Fruit fly (Drosophila melanogaster) whole organism, pupa: ENCODE measurements around the gene Ssk.

Experiments used
- CG10348 ChIP-seq: fragments of 200-800 bp; sonication (Bioruptor generic); IDR thresholded peaks from 2 replicates; pipeline ENCODE4 v1.3.6; 2022; ENCODE audit warnings: missing biosample characterization, missing genetic modification characterization
- CG12605 ChIP-seq: fragments of 200-800 bp; sonication (Bioruptor generic); IDR thresholded peaks from 2 replicates; pipeline ENCODE4 v1.3.6; 2022; ENCODE audit warnings: missing biosample characterization, missing genetic modification characterization
- CG13204 ChIP-seq: fragments of 200-800 bp; sonication (Bioruptor generic); optimal IDR thresholded peaks from 2 replicates; lab custom pipeline; 2018; ENCODE audit warnings: missing biosample characterization, mild to moderate bottlenecking, missing genetic modification characterization, moderate library complexity
- CG14655 ChIP-seq: fragments of 200-800 bp; sonication (Bioruptor generic); optimal IDR thresholded peaks from 3 replicates; lab custom pipeline; 2017; ENCODE audit warnings: mild to moderate bottlenecking, missing biosample characterization, missing genetic modification reagents, missing genetic modification characterization
- CG15710 ChIP-seq: fragments of 200-800 bp; sonication (Bioruptor generic); optimal IDR thresholded peaks from 2 replicates; lab custom pipeline; 2018; ENCODE audit warnings: missing biosample characterization, mild to moderate bottlenecking, missing genetic modification characterization, moderate library complexity
- CG17806 ChIP-seq: fragments of 200-800 bp; sonication (Bioruptor generic); optimal IDR thresholded peaks from 2 replicates; lab custom pipeline; 2018; ENCODE audit warnings: missing biosample characterization, mild to moderate bottlenecking, missing genetic modification characterization, moderate library complexity
- CG32121 ChIP-seq: fragments of 200-800 bp; sonication (Bioruptor generic); IDR thresholded peaks from 2 replicates; pipeline ENCODE4 v1.3.6; 2022; ENCODE audit warnings: missing biosample characterization, missing genetic modification characterization
- CG34367 ChIP-seq: fragments of 200-800 bp; sonication (Bioruptor generic); optimal IDR thresholded peaks from 2 replicates; lab custom pipeline; 2018; ENCODE audit warnings: missing biosample characterization, mild to moderate bottlenecking, missing genetic modification characterization
- CG4496 ChIP-seq: fragments of 200-800 bp; sonication (Bioruptor generic); IDR thresholded peaks from 3 replicates; pipeline ENCODE4 v1.3.6; 2022; ENCODE audit warnings: missing biosample characterization, missing genetic modification characterization
- CG8159 ChIP-seq: fragments of 200-800 bp; sonication (Bioruptor generic); optimal IDR thresholded peaks from 3 replicates; lab custom pipeline; 2018; ENCODE audit warnings: missing biosample characterization, mild to moderate bottlenecking, missing genetic modification characterization, moderate library complexity
- CG8301 ChIP-seq: fragments of 200-800 bp; sonication (Bioruptor generic); optimal IDR thresholded peaks from 2 replicates; lab custom pipeline; 2018; ENCODE audit warnings: missing biosample characterization, mild to moderate bottlenecking, missing genetic modification characterization
- CG9948 ChIP-seq: fragments of 200-800 bp; sonication (Bioruptor generic); optimal IDR thresholded peaks from 2 replicates; lab custom pipeline; 2018; ENCODE audit warnings: missing biosample characterization, mild to moderate bottlenecking, missing genetic modification characterization, moderate library complexity
- D1 ChIP-seq: fragments of 200-800 bp; sonication (Bioruptor generic); optimal IDR thresholded peaks from 2 replicates; lab custom pipeline; 2018; ENCODE audit warnings: missing biosample characterization, mild to moderate bottlenecking, missing genetic modification characterization, moderate library complexity
- EcR ChIP-seq: fragments of 200-800 bp; sonication (Bioruptor generic); optimal IDR thresholded peaks from 3 replicates; lab custom pipeline; 2019; ENCODE audit warnings: missing biosample characterization, missing genetic modification characterization, mild to moderate bottlenecking, moderate library complexity, missing genetic modification reagents
- Ets98B ChIP-seq: fragments of 200-800 bp; sonication (Bioruptor generic); IDR thresholded peaks from 2 replicates; pipeline ENCODE4 v1.3.6; 2022; ENCODE audit warnings: missing biosample characterization, missing genetic modification characterization
- Pif1A ChIP-seq: fragments of 200-800 bp; sonication (Bioruptor generic); optimal IDR thresholded peaks from 3 replicates; lab custom pipeline; 2016; ENCODE audit warnings: missing biosample characterization, missing genetic modification characterization
- Pif1B ChIP-seq: fragments of 200-800 bp; sonication (Bioruptor generic); optimal IDR thresholded peaks from 3 replicates; lab custom pipeline; 2016; ENCODE audit warnings: missing biosample characterization, missing genetic modification characterization
- Snoo ChIP-seq: fragments of 200-800 bp; sonication (Bioruptor generic); optimal IDR thresholded peaks from 3 replicates; lab custom pipeline; 2017; ENCODE audit warnings: missing biosample characterization, mild to moderate bottlenecking, missing genetic modification characterization, inconsistent platforms
- fd96Ca ChIP-seq: fragments of 200-800 bp; sonication (Bioruptor generic); IDR thresholded peaks from 3 replicates; pipeline ENCODE4 v1.3.6; 2022; ENCODE audit warnings: missing biosample characterization, missing genetic modification characterization
- gl ChIP-seq: fragments of 200-800 bp; sonication (Bioruptor generic); optimal IDR thresholded peaks from 2 replicates; lab custom pipeline; 2018; ENCODE audit warnings: missing biosample characterization, mild to moderate bottlenecking, missing genetic modification characterization
- rn ChIP-seq: fragments of 200-800 bp; sonication (Bioruptor generic); IDR thresholded peaks from 2 replicates; pipeline ENCODE4 v1.3.6; 2022; ENCODE audit warnings: missing biosample characterization, missing genetic modification characterization

Ssk gene

DNA sequence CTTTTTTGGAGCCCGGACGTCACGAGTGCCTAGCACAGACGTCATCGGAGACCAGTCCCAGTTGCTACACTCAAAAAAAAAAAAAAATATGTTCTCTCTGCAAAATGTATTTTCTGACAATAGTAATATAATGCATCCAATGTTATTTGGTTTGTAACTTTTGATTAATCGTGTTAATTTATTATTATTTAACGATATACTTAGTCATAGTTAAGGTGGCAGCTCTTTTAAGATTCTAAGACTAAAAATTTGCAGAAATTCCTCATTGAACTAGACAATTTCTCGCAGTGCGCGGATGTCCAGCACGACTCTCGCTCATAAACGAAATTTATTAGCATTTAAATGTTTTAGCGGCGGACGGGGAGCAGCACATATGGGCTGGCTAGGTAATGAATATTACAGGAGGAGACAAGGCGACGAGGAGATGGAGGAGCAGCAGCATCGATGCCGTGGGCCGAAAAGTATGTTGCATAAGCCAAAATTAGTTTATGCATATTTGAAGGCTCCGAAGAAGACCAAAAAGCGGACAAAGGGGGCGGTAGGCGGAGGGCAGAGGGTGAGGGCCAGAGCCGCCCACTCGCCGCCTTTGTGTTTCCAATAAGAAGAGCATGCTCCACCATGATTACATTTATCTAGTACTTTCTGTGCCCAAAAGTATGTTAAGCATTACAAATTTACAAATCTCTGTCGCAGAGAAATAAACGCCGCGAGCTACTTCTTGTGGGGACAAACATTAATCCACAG lies 4.8 kb upstream of the Ssk start:
- TF ChIP-seq CG32121 (GFP tag; lab: Robert Waterston, UW) (0 out of 2 replicates have a peak, but pooled peaks have one; percentile 23), CG9948 (tag; lab: Kevin White, UChicago) (peak; percentile 64), fd96Ca (GFP tag; lab: Robert Waterston, UW) (0 out of 3 replicates have a peak, but pooled peaks have one; percentile 40), CG14655 (GFP tag; lab: Kevin White, UChicago) (peak; percentile 73), Ets98B (GFP tag; lab: Robert Waterston, UW) (peak; percentile 20), CG8301 (tag; lab: Kevin White, UChicago) (peak; percentile 68), CG17806 (tag; lab: Kevin White, UChicago) (peak; percentile 73), CG10348 (GFP tag; lab: Robert Waterston, UW) (no peak; the same call in 1 of the 2 replicates), gl (tag; lab: Kevin White, UChicago) (peak; percentile 7), CG12605 (GFP tag; lab: Robert Waterston, UW) (no peak), CG8159 (tag; lab: Kevin White, UChicago) (peak; percentile 78), rn (GFP tag; lab: Robert Waterston, UW) (no peak), CG15710 (tag; lab: Kevin White, UChicago) (peak; percentile 74), Pif1B (peak; percentile 57), CG4496 (no peak; the same call in 1 of the 3 replicates), Pif1A (GFP tag; lab: Kevin White, UChicago) (peak; percentile 58), CG34367 (peak; percentile 58)

DNA sequence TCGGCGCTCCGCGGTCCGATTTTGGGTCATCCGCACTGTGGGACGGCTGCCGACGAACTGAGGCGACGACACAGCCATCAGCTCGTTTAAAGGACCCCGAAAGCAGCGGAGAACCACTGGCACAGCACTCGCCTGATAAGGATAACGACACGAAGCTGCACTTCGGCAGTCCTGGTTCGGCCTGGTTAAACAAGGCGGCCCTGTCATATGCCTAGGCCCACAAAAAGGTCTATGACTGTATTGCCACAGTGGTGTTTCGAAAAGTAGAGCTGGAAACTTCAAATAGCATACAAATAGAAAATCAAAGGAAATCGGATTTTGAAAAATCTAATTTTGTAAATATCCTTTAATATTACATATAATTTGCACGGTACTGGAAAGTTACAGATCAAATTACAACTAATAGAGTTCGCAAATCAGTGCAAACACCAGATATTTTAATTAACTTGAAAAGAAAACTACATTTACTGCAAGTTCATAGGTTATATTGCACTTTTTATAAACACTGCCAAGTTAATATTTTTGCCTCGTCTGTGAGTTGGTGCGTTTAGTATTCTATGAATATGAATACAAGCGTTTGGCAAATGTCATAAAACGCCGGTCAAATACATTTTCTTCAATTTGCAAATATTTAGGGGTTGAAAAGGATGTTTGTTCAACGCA lies 3.0 kb upstream of the Ssk start:
- no peak for TF ChIP-seq rn (GFP tag; lab: Robert Waterston, UW)
- no peak for TF ChIP-seq CG4496
- TF ChIP-seq CG13204 (GFP tag; lab: Kevin White, UChicago) = no peak
- TF ChIP-seq gl (tag; lab: Kevin White, UChicago) = no peak
- TF ChIP-seq Pif1B = peak; percentile 23
- TF ChIP-seq CG8159 (tag; lab: Kevin White, UChicago) = peak; percentile 63
- TF ChIP-seq CG8301 (tag; lab: Kevin White, UChicago) = peak; percentile 41
- no peak for TF ChIP-seq CG12605 (GFP tag; lab: Robert Waterston, UW)
- peak; percentile 1 for TF ChIP-seq EcR
- TF ChIP-seq CG15710 (tag; lab: Kevin White, UChicago) = peak; percentile 74
- no peak for TF ChIP-seq CG32121 (GFP tag; lab: Robert Waterston, UW)
- no peak for TF ChIP-seq fd96Ca (GFP tag; lab: Robert Waterston, UW)
- 0 out of 2 replicates have a peak, but pooled peaks have one; percentile 35 for TF ChIP-seq CG10348 (GFP tag; lab: Robert Waterston, UW)
- no peak for TF ChIP-seq D1 (tag; lab: Kevin White, UChicago)
- no peak for TF ChIP-seq Ets98B (GFP tag; lab: Robert Waterston, UW)
- no peak for TF ChIP-seq Snoo
- peak; percentile 0 for TF ChIP-seq Pif1A (GFP tag; lab: Kevin White, UChicago)
- peak; percentile 74 for TF ChIP-seq CG34367
- peak; percentile 25 for TF ChIP-seq CG17806 (tag; lab: Kevin White, UChicago)
- TF ChIP-seq CG14655 (GFP tag; lab: Kevin White, UChicago) = peak; percentile 70
- TF ChIP-seq CG9948 (tag; lab: Kevin White, UChicago) = peak; percentile 57

DNA sequence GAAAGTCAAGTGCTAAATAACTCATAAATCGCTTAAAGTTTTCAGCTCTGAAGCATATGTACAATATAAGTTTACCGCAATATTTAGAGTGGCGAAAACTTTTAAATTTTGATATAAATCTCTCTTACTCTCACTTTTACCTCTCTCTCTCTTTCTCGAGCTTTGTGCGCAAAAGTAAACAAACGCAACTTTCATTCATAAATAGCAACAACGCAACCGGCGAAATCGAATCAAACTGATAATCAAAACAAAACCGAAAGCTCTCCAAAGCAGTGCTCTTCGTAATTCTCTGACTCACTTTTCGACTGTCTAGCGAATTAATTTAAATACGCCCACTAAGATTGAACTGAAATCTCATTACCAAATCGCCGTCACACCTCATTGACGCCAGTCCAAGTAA lies 2.4 kb upstream of the Ssk start:
- TF ChIP-seq CG8159 (tag; lab: Kevin White, UChicago) (no peak), gl (tag; lab: Kevin White, UChicago) (no peak), CG15710 (tag; lab: Kevin White, UChicago) (no peak), CG13204 (GFP tag; lab: Kevin White, UChicago) (no peak), EcR (no peak), CG17806 (tag; lab: Kevin White, UChicago) (no peak), CG34367 (no peak), CG8301 (tag; lab: Kevin White, UChicago) (no peak), Ets98B (GFP tag; lab: Robert Waterston, UW) (no peak), CG32121 (GFP tag; lab: Robert Waterston, UW) (no peak), CG10348 (GFP tag; lab: Robert Waterston, UW) (no peak), Pif1B (no peak), CG14655 (GFP tag; lab: Kevin White, UChicago) (no peak), fd96Ca (GFP tag; lab: Robert Waterston, UW) (no peak), CG12605 (GFP tag; lab: Robert Waterston, UW) (no peak), CG4496 (no peak), Snoo (no peak), Pif1A (GFP tag; lab: Kevin White, UChicago) (no peak)

DNA sequence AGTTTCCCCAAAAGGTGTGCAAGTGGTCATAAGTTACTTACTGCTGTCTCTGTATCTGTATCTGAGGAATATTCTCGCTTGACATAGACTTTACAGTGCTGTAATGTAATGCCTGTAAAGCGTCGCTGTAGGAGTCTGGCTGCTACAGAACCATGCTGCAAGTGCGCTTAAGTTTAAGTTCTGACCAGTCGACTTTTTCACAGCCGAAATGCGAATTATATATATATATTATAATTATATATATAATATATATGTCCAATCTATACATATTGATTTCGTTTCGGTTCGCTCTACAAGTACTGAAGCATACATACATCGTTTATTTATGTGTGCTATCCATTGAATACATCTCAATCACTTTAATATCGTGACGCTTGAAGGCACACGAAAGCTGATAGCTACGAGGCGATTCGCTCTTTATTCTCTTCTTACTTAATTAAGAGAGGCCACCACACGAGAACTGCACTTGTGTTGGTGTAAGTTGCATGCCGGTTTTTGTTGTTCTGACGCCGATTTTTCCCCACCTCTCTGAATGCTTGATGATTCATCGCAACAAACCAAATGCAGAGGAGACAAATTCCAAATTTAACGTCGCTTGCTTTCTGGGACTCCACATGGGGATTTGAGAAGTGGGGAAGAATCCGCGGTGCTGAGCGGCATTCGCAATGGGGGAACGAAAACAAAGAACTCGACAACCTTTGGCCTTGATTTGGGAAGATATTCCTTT lies 1.9 kb upstream of the Ssk start:
- TF ChIP-seq Ets98B (GFP tag; lab: Robert Waterston, UW) (peak; percentile 23; the same call in 1 of the 2 replicates), Pif1B (no peak), CG17806 (tag; lab: Kevin White, UChicago) (peak; percentile 11), EcR (peak; percentile 74), Snoo (no peak), CG15710 (tag; lab: Kevin White, UChicago) (peak; percentile 4), CG13204 (GFP tag; lab: Kevin White, UChicago) (peak; percentile 70), D1 (tag; lab: Kevin White, UChicago) (no peak), CG8159 (tag; lab: Kevin White, UChicago) (peak; percentile 2), CG34367 (peak; percentile 29)
